Worm (Caenorhabditis elegans) whole organism, L3 larva: Measurements from ENCODE around the gene C54C6.11.

Experiments used
- aly-2 ChIP-seq: fragments of 150-350 bp; optimal IDR thresholded peaks from 2 replicates; lab custom pipeline; 2014; ENCODE audit warnings: missing biosample characterization, missing genetic modification characterization
- ama-1 ChIP-seq: fragments of 150-350 bp; optimal IDR thresholded peaks from 2 replicates; lab custom pipeline; 2018
- ceh-82 ChIP-seq: fragments of 150-350 bp; optimal IDR thresholded peaks from 2 replicates; lab custom pipeline; 2014; ENCODE audit warnings: missing biosample characterization, missing genetic modification characterization
- hmg-11 ChIP-seq: sonication (generic microtip); optimal IDR thresholded peaks from 2 replicates; lab custom pipeline; 2016; ENCODE audit warnings: missing genetic modification characterization, missing compliant biosample characterization
- nfya-1 ChIP-seq: sonication (generic microtip); optimal IDR thresholded peaks from 2 replicates; lab custom pipeline; 2017; ENCODE audit warnings: missing genetic modification characterization, mild to moderate bottlenecking, missing compliant biosample characterization, antibody characterized with exemption, moderate library complexity; ENCODE audit not compliant: insufficient read depth
- nhr-11 ChIP-seq: fragments of 150-350 bp; optimal IDR thresholded peaks from 2 replicates; lab custom pipeline; 2014; ENCODE audit warnings: missing biosample characterization, missing genetic modification characterization
- nhr-77 ChIP-seq: fragments of 150-350 bp; optimal IDR thresholded peaks from 2 replicates; lab custom pipeline; 2014; ENCODE audit warnings: missing biosample characterization, missing genetic modification characterization
- pqm-1 ChIP-seq: fragments of 150-350 bp; optimal IDR thresholded peaks from 2 replicates; lab custom pipeline; 2017; ENCODE audit warnings: missing biosample characterization, missing genetic modification characterization, inconsistent platforms
- snpc-4 ChIP-seq: fragments of 150-350 bp; optimal IDR thresholded peaks from 2 replicates; lab custom pipeline; 2014; ENCODE audit warnings: missing biosample characterization, missing genetic modification characterization
- unc-39 ChIP-seq: sonication (generic microtip); optimal IDR thresholded peaks from 4 replicates; lab custom pipeline; 2017; ENCODE audit warnings: missing biosample characterization, missing genetic modification characterization
- zag-1 ChIP-seq: fragments of 150-350 bp; optimal IDR thresholded peaks from 2 replicates; lab custom pipeline; 2014; ENCODE audit warnings: missing biosample characterization, missing genetic modification characterization

ce11 chrIII:3541093-3541492, 7.0 kb upstream of the C54C6.11 start:
- TF ChIP-seq ceh-82 (no peak), snpc-4 (tag; lab: Kevin White, UChicago) (no peak), unc-39 (tag; lab: Kevin White, UChicago) (no peak), aly-2 (tag; lab: Kevin White, UChicago) (no peak), hmg-11 (tag; lab: Kevin White, UChicago) (no peak), nhr-77 (tag; lab: Kevin White, UChicago) (no peak), pqm-1 (tag; lab: Kevin White, UChicago) (no peak), ama-1 (lab: Kevin White, UChicago) (no peak), zag-1 (no peak), nfya-1 (tag; lab: Kevin White, UChicago) (no peak), nhr-11 (tag; lab: Kevin White, UChicago) (no peak)
